Worm (Caenorhabditis elegans) whole organism, midembryonic: ENCODE results near the gene K07H8.5.

ENCODE experiments used
- T22C8.4 ChIP-seq: fragments of 200-800 bp; sonication (Bioruptor generic); IDR thresholded peaks from 2 replicates; pipeline ENCODE4 v1.3.6; 2022; ENCODE audit warnings: missing genetic modification characterization, missing compliant biosample characterization
- cog-1 ChIP-seq: sonication (generic microtip); optimal IDR thresholded peaks from 2 replicates; lab custom pipeline; 2016; ENCODE audit warnings: missing genetic modification characterization, missing compliant biosample characterization
- flt-1 ChIP-seq: fragments of 200-800 bp; sonication (Bioruptor generic); IDR thresholded peaks from 2 replicates; pipeline ENCODE4 v1.3.6; 2022; ENCODE audit warnings: missing genetic modification characterization, missing compliant biosample characterization
- klf-2 ChIP-seq: fragments of 200-800 bp; sonication (Bioruptor generic); conservative IDR thresholded peaks from 2 replicates; pipeline ENCODE4 v1.3.6; 2022; ENCODE audit warnings: missing genetic modification reagents, missing genetic modification characterization, missing compliant biosample characterization
- med-1 ChIP-seq: sonication (generic microtip); optimal IDR thresholded peaks from 2 replicates; lab custom pipeline; 2017; ENCODE audit warnings: missing genetic modification characterization, mild to moderate bottlenecking, missing compliant biosample characterization, antibody characterized with exemption, missing genetic modification reagents; ENCODE audit not compliant: insufficient read depth
- ref-1 ChIP-seq: fragments of 200-800 bp; sonication (Bioruptor generic); conservative IDR thresholded peaks from 2 replicates; pipeline ENCODE4 v1.3.6; 2022; ENCODE audit warnings: missing genetic modification reagents, missing genetic modification characterization, missing compliant biosample characterization
- tab-1 ChIP-seq: fragments of 200-800 bp; sonication (Bioruptor generic); IDR thresholded peaks from 2 replicates; pipeline ENCODE4 v1.3.6; 2022; ENCODE audit warnings: missing genetic modification characterization, missing compliant biosample characterization
- ztf-23 ChIP-seq: fragments of 200-800 bp; sonication (Bioruptor generic); IDR thresholded peaks from 2 replicates; pipeline ENCODE4 v1.3.6; 2022; ENCODE audit warnings: missing genetic modification reagents, missing genetic modification characterization, missing compliant biosample characterization
- ztf-29 ChIP-seq: fragments of 200-800 bp; sonication (Bioruptor generic); IDR thresholded peaks from 2 replicates; pipeline ENCODE4 v1.3.6; 2022; ENCODE audit warnings: missing genetic modification reagents, missing genetic modification characterization, missing compliant biosample characterization

K07H8.5 gene

ce11 chrIV:8234088-8234496 lies 34.0 kb upstream of the K07H8.5 start:
- TF ChIP-seq flt-1 (GFP tag; lab: Robert Waterston, UW) (no peak), klf-2 (GFP tag; lab: Robert Waterston, UW) (no peak), ref-1 (no peak), tab-1 (no peak), cog-1 (tag; lab: Kevin White, UChicago) (no peak), med-1 (no peak), ztf-29 (GFP tag; lab: Robert Waterston, UW) (no peak), ztf-23 (no peak), T22C8.4 (GFP tag; lab: Robert Waterston, UW) (no peak)

- TF ChIP-seq ztf-29 (GFP tag; lab: Robert Waterston, UW) (no peak), cog-1 (tag; lab: Kevin White, UChicago) (no peak), ztf-23 (no peak), tab-1 (no peak), med-1 (no peak), flt-1 (GFP tag; lab: Robert Waterston, UW) (no peak), ref-1 (no peak), klf-2 (GFP tag; lab: Robert Waterston, UW) (no peak), T22C8.4 (GFP tag; lab: Robert Waterston, UW) (no peak)
These were observed 32.9 kb upstream of the K07H8.5 start for ce11 chrIV:8235114-8235686.

ce11 chrIV:8236502-8236901 lies 31.6 kb upstream of the K07H8.5 start, which contains the start of gene nhr-66:
Gene nhr-66 (minus strand): TSS chrIV:8236602.
- no peak for TF ChIP-seq klf-2 (GFP tag; lab: Robert Waterston, UW)
- TF ChIP-seq cog-1 (tag; lab: Kevin White, UChicago): no peak
- TF ChIP-seq flt-1 (GFP tag; lab: Robert Waterston, UW): no peak
- no peak for TF ChIP-seq T22C8.4 (GFP tag; lab: Robert Waterston, UW)
- no peak for TF ChIP-seq med-1
- TF ChIP-seq tab-1: no peak
- TF ChIP-seq ztf-23: no peak
- no peak for TF ChIP-seq ztf-29 (GFP tag; lab: Robert Waterston, UW)
- no peak for TF ChIP-seq ref-1

- TF ChIP-seq cog-1 (tag; lab: Kevin White, UChicago) (no peak), ref-1 (no peak), ztf-23 (no peak), tab-1 (no peak), flt-1 (GFP tag; lab: Robert Waterston, UW) (no peak), ztf-29 (GFP tag; lab: Robert Waterston, UW) (no peak), med-1 (no peak), T22C8.4 (GFP tag; lab: Robert Waterston, UW) (no peak), klf-2 (GFP tag; lab: Robert Waterston, UW) (no peak)
These were observed 28.5 kb upstream of the K07H8.5 start for ce11 chrIV:8239584-8239983.

- TF ChIP-seq cog-1 (tag; lab: Kevin White, UChicago) (no peak), flt-1 (GFP tag; lab: Robert Waterston, UW) (no peak), med-1 (no peak), ref-1 (no peak), ztf-23 (no peak), ztf-29 (GFP tag; lab: Robert Waterston, UW) (no peak), tab-1 (no peak), T22C8.4 (GFP tag; lab: Robert Waterston, UW) (no peak), klf-2 (GFP tag; lab: Robert Waterston, UW) (no peak)
These were observed 26.8 kb upstream of the K07H8.5 start for ce11 chrIV:8241312-8241833.

- no peak for TF ChIP-seq flt-1 (GFP tag; lab: Robert Waterston, UW)
- TF ChIP-seq ztf-23: no peak
- no peak for TF ChIP-seq klf-2 (GFP tag; lab: Robert Waterston, UW)
- no peak for TF ChIP-seq cog-1 (tag; lab: Kevin White, UChicago)
- no peak for TF ChIP-seq med-1
- no peak for TF ChIP-seq ztf-29 (GFP tag; lab: Robert Waterston, UW)
- no peak for TF ChIP-seq tab-1
- no peak for TF ChIP-seq T22C8.4 (GFP tag; lab: Robert Waterston, UW)
- no peak for TF ChIP-seq ref-1
These were observed 25.0 kb upstream of the K07H8.5 start for ce11 chrIV:8243170-8243569.

- no peak for TF ChIP-seq klf-2 (GFP tag; lab: Robert Waterston, UW)
These were observed 24.5 kb upstream of the K07H8.5 start, which contains the start of gene T09A12.8 for ce11 chrIV:8243599-8243998. Gene T09A12.8 (minus strand): TSS chrIV:8243699.

- TF ChIP-seq tab-1 (no peak), ztf-29 (GFP tag; lab: Robert Waterston, UW) (no peak), cog-1 (tag; lab: Kevin White, UChicago) (no peak), klf-2 (GFP tag; lab: Robert Waterston, UW) (no peak), ztf-23 (no peak), med-1 (no peak), ref-1 (no peak), flt-1 (GFP tag; lab: Robert Waterston, UW) (no peak), T22C8.4 (GFP tag; lab: Robert Waterston, UW) (no peak)
These were observed 24.0 kb upstream of the K07H8.5 start, which contains the start of gene T09A12.1 for ce11 chrIV:8244112-8244511. Gene T09A12.1 (plus strand): TSS chrIV:8244412.

ce11 chrIV:8247341-8247740 lies 20.8 kb upstream of the K07H8.5 start:
- TF ChIP-seq ztf-23 (no peak), cog-1 (tag; lab: Kevin White, UChicago) (no peak), T22C8.4 (GFP tag; lab: Robert Waterston, UW) (no peak), klf-2 (GFP tag; lab: Robert Waterston, UW) (no peak), ztf-29 (GFP tag; lab: Robert Waterston, UW) (no peak), tab-1 (no peak)

- no peak for TF ChIP-seq tab-1
- no peak for TF ChIP-seq ref-1
- no peak for TF ChIP-seq T22C8.4 (GFP tag; lab: Robert Waterston, UW)
- TF ChIP-seq ztf-23: no peak
- no peak for TF ChIP-seq med-1
These were observed 16.8 kb upstream of the K07H8.5 start for ce11 chrIV:8251346-8251745.
